Fruit fly (Drosophila melanogaster) whole organism, embryonic: ENCODE results near the gene CG14668.

Experiments
- Adf1 ChIP-seq: fragments of 200-800 bp; sonication (Bioruptor generic); IDR thresholded peaks from 2 replicates; pipeline ENCODE4 v1.3.6; 2022; ENCODE audit warnings: missing biosample characterization, missing genetic modification characterization
- Bgb ChIP-seq: fragments of 200-800 bp; sonication (Bioruptor generic); IDR thresholded peaks from 2 replicates; pipeline ENCODE4 v1.3.6; 2022; ENCODE audit warnings: missing biosample characterization, missing genetic modification characterization; ENCODE audit not compliant: partially characterized antibody
- CG1024 ChIP-seq: fragments of 200-800 bp; sonication (Bioruptor generic); IDR thresholded peaks from 2 replicates; pipeline ENCODE4 v1.3.6; 2022; ENCODE audit warnings: missing biosample characterization, missing genetic modification characterization
- CG10274 ChIP-seq: fragments of 200-800 bp; sonication (Bioruptor generic); optimal IDR thresholded peaks from 3 replicates; lab custom pipeline; 2017; ENCODE audit warnings: missing biosample characterization, mild to moderate bottlenecking, missing genetic modification characterization
- CG11247 ChIP-seq: fragments of 200-800 bp; sonication (Bioruptor generic); IDR thresholded peaks from 2 replicates; pipeline ENCODE4 v1.3.6; 2022; ENCODE audit warnings: missing biosample characterization, missing genetic modification characterization
- CG13424 ChIP-seq: fragments of 200-800 bp; sonication (Bioruptor generic); optimal IDR thresholded peaks from 2 replicates; lab custom pipeline; 2019; ENCODE audit warnings: missing biosample characterization, mild to moderate bottlenecking, missing genetic modification characterization, moderate library complexity
- CG14860 ChIP-seq: fragments of 200-800 bp; sonication (Bioruptor generic); IDR thresholded peaks from 3 replicates; pipeline ENCODE4 v1.3.6; 2022; ENCODE audit warnings: missing biosample characterization, missing genetic modification characterization; ENCODE audit not compliant: partially characterized antibody
- CG18011 ChIP-seq: fragments of 200-800 bp; sonication (Bioruptor generic); optimal IDR thresholded peaks from 2 replicates; lab custom pipeline; 2017; ENCODE audit warnings: missing biosample characterization, missing genetic modification characterization, mild to moderate bottlenecking, moderate library complexity, missing genotype
- CG18619 ChIP-seq: fragments of 200-800 bp; sonication (Bioruptor generic); optimal IDR thresholded peaks from 3 replicates; lab custom pipeline; 2017; ENCODE audit warnings: missing biosample characterization, mild to moderate bottlenecking, missing genetic modification characterization
- CG2129 ChIP-seq: fragments of 200-800 bp; sonication (Bioruptor generic); IDR thresholded peaks from 2 replicates; pipeline ENCODE4 v1.3.6; 2022; ENCODE audit warnings: missing biosample characterization, missing genetic modification characterization; ENCODE audit not compliant: partially characterized antibody
- CG4404 ChIP-seq: fragments of 200-800 bp; sonication (Bioruptor generic); IDR thresholded peaks from 2 replicates; pipeline ENCODE4 v1.3.6; 2022; ENCODE audit warnings: missing biosample characterization, missing genetic modification characterization
- CG4820 ChIP-seq: fragments of 200-800 bp; sonication (Bioruptor generic); optimal IDR thresholded peaks from 3 replicates; lab custom pipeline; 2016; ENCODE audit warnings: missing biosample characterization, missing genetic modification characterization
- CG6272 ChIP-seq: fragments of 200-800 bp; sonication (Bioruptor generic); IDR thresholded peaks from 2 replicates; pipeline ENCODE4 v1.3.6; 2022; ENCODE audit warnings: missing biosample characterization, missing genetic modification characterization
- CG7357 ChIP-seq: fragments of 200-800 bp; sonication (Bioruptor generic); IDR thresholded peaks from 3 replicates; pipeline ENCODE4 v1.3.6; 2022; ENCODE audit warnings: missing biosample characterization, missing genetic modification characterization
- CG9817 ChIP-seq: fragments of 200-800 bp; sonication (Bioruptor generic); optimal IDR thresholded peaks from 2 replicates; lab custom pipeline; 2018; ENCODE audit warnings: missing biosample characterization, mild to moderate bottlenecking, missing genetic modification characterization, moderate library complexity
- D19B ChIP-seq: fragments of 200-800 bp; sonication (Bioruptor generic); optimal IDR thresholded peaks from 2 replicates; lab custom pipeline; 2017; ENCODE audit warnings: missing biosample characterization, mild to moderate bottlenecking, missing genetic modification characterization
- Dip2 ChIP-seq: fragments of 200-800 bp; sonication (Bioruptor generic); IDR thresholded peaks from 2 replicates; pipeline ENCODE4 v1.3.6; 2022; ENCODE audit warnings: missing biosample characterization, missing genetic modification characterization
- E2f1 ChIP-seq: fragments of 200-800 bp; sonication (Bioruptor generic); IDR thresholded peaks from 2 replicates; pipeline ENCODE4 v1.3.6; 2022; ENCODE audit warnings: missing biosample characterization, missing genetic modification characterization
- Ets65A ChIP-seq: fragments of 200-800 bp; sonication (Bioruptor generic); peaks from one replicate; lab custom pipeline; 2016; ENCODE audit warnings: missing biosample characterization, missing genetic modification characterization
- Gsc ChIP-seq: fragments of 200-800 bp; sonication (Bioruptor generic); IDR thresholded peaks from 2 replicates; pipeline ENCODE4 v1.3.6; 2022; ENCODE audit warnings: missing biosample characterization, missing genetic modification characterization
- H2.0 ChIP-seq: fragments of 200-800 bp; sonication (Bioruptor generic); IDR thresholded peaks from 2 replicates; pipeline ENCODE4 v1.3.6; 2022; ENCODE audit warnings: missing biosample characterization, missing genetic modification characterization
- HLHmδ ChIP-seq: fragments of 200-800 bp; sonication (Bioruptor generic); optimal IDR thresholded peaks from 2 replicates; lab custom pipeline; 2018; ENCODE audit warnings: missing biosample characterization, mild to moderate bottlenecking, missing genetic modification characterization, moderate library complexity
- HmgZ ChIP-seq: fragments of 200-800 bp; sonication (Bioruptor generic); optimal IDR thresholded peaks from 2 replicates; lab custom pipeline; 2018; ENCODE audit warnings: missing biosample characterization, mild to moderate bottlenecking, missing genetic modification characterization
- Hr51 ChIP-seq, 2 experiments: fragments of 200-800 bp; sonication (Bioruptor generic); optimal IDR thresholded peaks; 2 replicates in 1 of 2; 3 replicates in 1 of 2; lab custom pipeline; 2016 to 2018; ENCODE audit warnings: missing biosample characterization in 2 of 2, missing genetic modification characterization in 2 of 2, mild to moderate bottlenecking in 1 of 2, moderate library complexity in 1 of 2
- Jarid2 ChIP-seq: fragments of 200-800 bp; sonication (Bioruptor generic); optimal IDR thresholded peaks from 3 replicates; lab custom pipeline; 2017; ENCODE audit warnings: mild to moderate bottlenecking, missing biosample characterization, missing genetic modification reagents, missing genetic modification characterization
- Med ChIP-seq: fragments of 200-800 bp; sonication (Bioruptor generic); peaks from one replicate; lab custom pipeline; 2016; ENCODE audit warnings: missing biosample characterization, missing genetic modification characterization, mild to moderate bottlenecking, inconsistent platforms, moderate library complexity
- Six4 ChIP-seq: fragments of 200-800 bp; sonication (Bioruptor generic); optimal IDR thresholded peaks from 2 replicates; lab custom pipeline; 2016; ENCODE audit warnings: missing biosample characterization, missing genetic modification characterization
- Trl ChIP-seq, 3 experiments: fragments of >200 bp in 2 of 3; fragments of 200-800 bp in 1 of 3; sonication (Bioruptor generic) in 1 of 3; optimal IDR thresholded peaks; 2 replicates in 1 of 3; 3 replicates in 2 of 3; lab custom pipeline; 2016 to 2017; ENCODE audit warnings: missing biosample characterization in 1 of 3, missing genetic modification characterization in 1 of 3
- ab ChIP-seq: fragments of 200-800 bp; sonication (Bioruptor generic); optimal IDR thresholded peaks from 2 replicates; lab custom pipeline; 2016; ENCODE audit warnings: missing biosample characterization, missing genetic modification characterization
- bsh ChIP-seq, 2 experiments: fragments of 200-800 bp; sonication (Bioruptor generic); optimal IDR thresholded peaks; 2 replicates each; lab custom pipeline; 2017 to 2018; ENCODE audit warnings: mild to moderate bottlenecking in 2 of 2, missing biosample characterization in 2 of 2, missing genetic modification characterization in 2 of 2, moderate library complexity in 1 of 2
- cg ChIP-seq: fragments of 200-800 bp; sonication (Bioruptor generic); optimal IDR thresholded peaks from 3 replicates; lab custom pipeline; 2019; ENCODE audit warnings: missing biosample characterization, mild to moderate bottlenecking, missing genetic modification characterization, moderate library complexity
- disco-r ChIP-seq: fragments of 200-800 bp; sonication (Bioruptor generic); optimal IDR thresholded peaks from 2 replicates; lab custom pipeline; 2016; ENCODE audit warnings: missing biosample characterization, missing genetic modification characterization
- dmrt11E ChIP-seq: fragments of 200-800 bp; sonication (Bioruptor generic); optimal IDR thresholded peaks from 3 replicates; lab custom pipeline; 2018; ENCODE audit warnings: missing biosample characterization, mild to moderate bottlenecking, missing genetic modification characterization, moderate library complexity
- ems ChIP-seq: fragments of 200-800 bp; sonication (Bioruptor generic); optimal IDR thresholded peaks from 3 replicates; lab custom pipeline; 2016; ENCODE audit warnings: missing biosample characterization, missing genetic modification characterization
- eve ChIP-seq, 2 experiments: fragments of >200 bp; optimal IDR thresholded peaks; 2 replicates each; lab custom pipeline; 2017; ENCODE audit warnings: missing biosample characterization in 2 of 2, missing genetic modification characterization in 2 of 2
- fd102C ChIP-seq: fragments of 200-800 bp; sonication (Bioruptor generic); optimal IDR thresholded peaks from 2 replicates; lab custom pipeline; 2018; ENCODE audit warnings: missing biosample characterization, mild to moderate bottlenecking, missing genetic modification characterization, moderate library complexity
- fu2 ChIP-seq: fragments of 200-800 bp; sonication (Bioruptor generic); optimal IDR thresholded peaks from 2 replicates; lab custom pipeline; 2016; ENCODE audit warnings: missing biosample characterization, missing genetic modification characterization
- jumu ChIP-seq: fragments of 200-800 bp; sonication (Bioruptor generic); optimal IDR thresholded peaks from 3 replicates; lab custom pipeline; 2016; ENCODE audit warnings: missing biosample characterization, missing genetic modification characterization
- lola ChIP-seq, 3 experiments: fragments of >200 bp in 2 of 3; fragments of 200-800 bp in 1 of 3; sonication (Bioruptor generic) in 1 of 3; optimal IDR thresholded peaks; 2 replicates each; lab custom pipeline; 2017 to 2019; ENCODE audit warnings: missing biosample characterization in 3 of 3, missing genetic modification characterization in 3 of 3, mild to moderate bottlenecking in 1 of 3, moderate library complexity in 1 of 3
- luna ChIP-seq: fragments of 200-800 bp; sonication (Bioruptor generic); optimal IDR thresholded peaks from 2 replicates; lab custom pipeline; 2016; ENCODE audit warnings: missing biosample characterization, missing genetic modification characterization
- org-1 ChIP-seq: fragments of 200-800 bp; sonication (Bioruptor generic); optimal IDR thresholded peaks from 2 replicates; lab custom pipeline; 2017; ENCODE audit warnings: missing biosample characterization, missing genetic modification characterization
- salm ChIP-seq: fragments of 200-800 bp; sonication (Bioruptor generic); optimal IDR thresholded peaks from 2 replicates; lab custom pipeline; 2018; ENCODE audit warnings: missing biosample characterization, mild to moderate bottlenecking, missing genetic modification characterization
- schlank ChIP-seq: fragments of 200-800 bp; sonication (Bioruptor generic); optimal IDR thresholded peaks from 2 replicates; lab custom pipeline; 2018; ENCODE audit warnings: missing biosample characterization, mild to moderate bottlenecking, missing genetic modification characterization
- sens-2 ChIP-seq: fragments of 200-800 bp; sonication (Bioruptor generic); IDR thresholded peaks from 2 replicates; pipeline ENCODE4 v1.3.6; 2022; ENCODE audit warnings: missing biosample characterization, missing genetic modification characterization
- sob ChIP-seq: fragments of 200-800 bp; sonication (Bioruptor generic); IDR thresholded peaks from 2 replicates; pipeline ENCODE4 v1.3.6; 2022; ENCODE audit warnings: missing biosample characterization, missing genetic modification characterization
- ssp ChIP-seq: fragments of 200-800 bp; sonication (Bioruptor generic); IDR thresholded peaks from 2 replicates; pipeline ENCODE4 v1.3.6; 2022; ENCODE audit warnings: missing biosample characterization, missing genetic modification characterization
- stwl ChIP-seq: fragments of 200-800 bp; sonication (Bioruptor generic); optimal IDR thresholded peaks from 3 replicates; lab custom pipeline; 2018; ENCODE audit warnings: missing biosample characterization, mild to moderate bottlenecking, missing genetic modification characterization, moderate library complexity
- ttk ChIP-seq: fragments of 200-800 bp; sonication (Bioruptor generic); IDR thresholded peaks from 2 replicates; pipeline ENCODE4 v2.1.2; 2022; ENCODE audit warnings: missing biosample characterization, missing genetic modification characterization
- z ChIP-seq: fragments of 200-800 bp; sonication (Bioruptor generic); IDR thresholded peaks from 3 replicates; pipeline ENCODE4 v1.3.6; 2022; ENCODE audit warnings: missing biosample characterization, missing genetic modification characterization

CG14668 gene

dm6 chr3R:5361681-5362319 lies 25.7 kb downstream of the CG14668 start (continued):
- TF ChIP-seq ssp, result peak; percentile 65
- TF ChIP-seq schlank (tag; lab: Kevin White, UChicago), result peak; percentile 52
- peak; percentile 88 for TF ChIP-seq jumu (GFP tag; lab: Kevin White, UChicago)
- peak; percentile 87 to 90 for TF ChIP-seq bsh (GFP tag; optimal IDR thresholded peaks at IDR 0.05; lab: Kevin White, UChicago)
- TF ChIP-seq Med (GFP tag; lab: Kevin White, UChicago), result peak; percentile 98
- TF ChIP-seq CG9817, result peak; percentile 70
- peak; percentile 70 for TF ChIP-seq fu2 (GFP tag; lab: Kevin White, UChicago)
- TF ChIP-seq Bgb (GFP tag; lab: Robert Waterston, UW), result no peak
- TF ChIP-seq org-1 (GFP tag; lab: Kevin White, UChicago), result peak; percentile 81
- TF ChIP-seq CG10274 (GFP tag; lab: Kevin White, UChicago), result peak; percentile 29
- TF ChIP-seq Six4 (GFP tag; lab: Kevin White, UChicago), result peak; percentile 70
- TF ChIP-seq H2.0 (GFP tag; lab: Robert Waterston, UW), result peak; percentile 83
- peak; percentile 71 for TF ChIP-seq HmgZ (tag; lab: Kevin White, UChicago)
- peak; percentile 69 for TF ChIP-seq CG6272 (GFP tag; lab: Robert Waterston, UW)
- peak; percentile 76 for TF ChIP-seq ttk (GFP tag; lab: Robert Waterston, UW)
- peak; percentile 77 for TF ChIP-seq CG1024 (GFP tag; lab: Robert Waterston, UW)
- TF ChIP-seq CG7357 (GFP tag; lab: Robert Waterston, UW), result peak; percentile 70; the same call in 2 of the 3 replicates
- TF ChIP-seq HLHmδ (GFP tag; lab: Kevin White, UChicago), result no peak
- TF ChIP-seq CG11247 (GFP tag; lab: Robert Waterston, UW), result peak; percentile 79
- peak in 1 of 3 experiments; percentile 60 for TF ChIP-seq lola (GFP tag; optimal IDR thresholded peaks at IDR 0.05; lab: Kevin White, UChicago)
- TF ChIP-seq cg, result no peak
- peak; percentile 57 for TF ChIP-seq D19B (GFP tag; lab: Kevin White, UChicago)
- TF ChIP-seq CG14860 (GFP tag; lab: Robert Waterston, UW), result no peak
- peak; percentile 66; the same call in 1 of the 2 replicates for TF ChIP-seq sens-2
- peak; percentile 79 for TF ChIP-seq CG18619
- no peak for TF ChIP-seq stwl
- no peak for TF ChIP-seq fd102C
- no peak for TF ChIP-seq luna (GFP tag; lab: Kevin White, UChicago)
- TF ChIP-seq disco-r (GFP tag; lab: Kevin White, UChicago), result peak; percentile 47
- TF ChIP-seq Dip2, result peak; percentile 25; the same call in 1 of the 2 replicates
- TF ChIP-seq ab (GFP tag; lab: Kevin White, UChicago), result peak; percentile 61
- peak; percentile 81 for TF ChIP-seq E2f1 (GFP tag; lab: Robert Waterston, UW)
- TF ChIP-seq Adf1 (GFP tag; lab: Robert Waterston, UW), result peak; percentile 72
- no peak for TF ChIP-seq Trl (optimal IDR thresholded peaks at IDR 0.05; lab: Kevin White, UChicago)
- peak; percentile 81 for TF ChIP-seq Trl (GFP tag; optimal IDR thresholded peaks at IDR 0.05; lab: Kevin White, UChicago)
- TF ChIP-seq Hr51 (GFP tag; optimal IDR thresholded peaks at IDR 0.05; lab: Kevin White, UChicago), result peak; percentile 63 to 84
- peak; percentile 90 for TF ChIP-seq sob (GFP tag; lab: Robert Waterston, UW)
- TF ChIP-seq CG2129 (GFP tag; lab: Robert Waterston, UW), result no peak
- peak; percentile 97 for TF ChIP-seq Ets65A (GFP tag; lab: Kevin White, UChicago)
- TF ChIP-seq salm (tag; lab: Kevin White, UChicago), result peak; percentile 68
- TF ChIP-seq eve (GFP tag; optimal IDR thresholded peaks at IDR 0.05; lab: Kevin White, UChicago), result no peak
- TF ChIP-seq z (GFP tag; lab: Robert Waterston, UW), result no peak
- peak; percentile 79 for TF ChIP-seq CG4820 (GFP tag; lab: Kevin White, UChicago)
- peak; percentile 76 for TF ChIP-seq CG13424 (tag; lab: Kevin White, UChicago)
- peak; percentile 55 for TF ChIP-seq dmrt11E (tag; lab: Kevin White, UChicago)
- peak; percentile 41 for TF ChIP-seq Jarid2 (GFP tag; lab: Kevin White, UChicago)
- TF ChIP-seq Gsc (GFP tag; lab: Robert Waterston, UW), result no peak; the same call in 1 of the 2 replicates
- TF ChIP-seq CG4404 (GFP tag; lab: Robert Waterston, UW), result peak; percentile 64
- TF ChIP-seq CG18011 (GFP tag; lab: Kevin White, UChicago), result peak; percentile 38
- TF ChIP-seq ems (GFP tag; lab: Kevin White, UChicago), result peak; percentile 73
